Worm (Caenorhabditis elegans) whole organism, L3 larva: ENCODE results near the gene dhc-4.

Experiments
- pha-4 ChIP-seq: fragments of 150-350 bp; optimal IDR thresholded peaks from 2 replicates; lab custom pipeline; 2014; ENCODE audit warnings: missing biosample characterization, missing genetic modification reagents, missing genetic modification characterization
- tbx-2 ChIP-seq: sonication (generic microtip); optimal IDR thresholded peaks from 2 replicates; lab custom pipeline; 2016; ENCODE audit warnings: mild to moderate bottlenecking, missing genetic modification characterization, missing compliant biosample characterization

- TF ChIP-seq tbx-2 (tag; lab: Kevin White, UChicago), result no peak
- TF ChIP-seq pha-4 (tag; lab: Kevin White, UChicago), result no peak
Observed at ce11 chrIII:10947155-10947554, 22.6 kb upstream of the dhc-4 start, which contains the start of gene strd-1.
